Fruit fly (Drosophila melanogaster) whole organism, prepupa: ENCODE measurements around the gene CG12056.

Source experiments
- Blimp-1 ChIP-seq: fragments of 200-800 bp; sonication (Bioruptor generic); optimal IDR thresholded peaks from 3 replicates; lab custom pipeline; 2017; ENCODE audit warnings: missing biosample characterization, missing genetic modification characterization, mild to moderate bottlenecking, moderate library complexity, missing genetic modification reagents
- CG10631 ChIP-seq: fragments of 200-800 bp; sonication (Bioruptor generic); optimal IDR thresholded peaks from 2 replicates; lab custom pipeline; 2016; ENCODE audit warnings: missing biosample characterization, missing genetic modification characterization
- CG11762 ChIP-seq: fragments of 200-800 bp; sonication (Bioruptor generic); optimal IDR thresholded peaks from 3 replicates; lab custom pipeline; 2016; ENCODE audit warnings: missing biosample characterization, missing genetic modification characterization; ENCODE audit not compliant: insufficient read depth
- CG31627 ChIP-seq: fragments of 200-800 bp; sonication (Bioruptor generic); optimal IDR thresholded peaks from 3 replicates; lab custom pipeline; 2016; ENCODE audit warnings: missing biosample characterization, missing genetic modification characterization
- CG32006 ChIP-seq: fragments of 200-800 bp; sonication (Bioruptor generic); optimal IDR thresholded peaks from 3 replicates; lab custom pipeline; 2017; ENCODE audit warnings: missing biosample characterization, mild to moderate bottlenecking, missing genetic modification characterization
- CG6276 ChIP-seq: fragments of 200-800 bp; sonication (Bioruptor generic); optimal IDR thresholded peaks from 2 replicates; lab custom pipeline; 2017; ENCODE audit warnings: missing biosample characterization, mild to moderate bottlenecking, missing genetic modification characterization
- CG6792 ChIP-seq: fragments of 200-800 bp; sonication (Bioruptor generic); optimal IDR thresholded peaks from 3 replicates; lab custom pipeline; 2016; ENCODE audit warnings: missing biosample characterization, missing genetic modification characterization
- CG6854 ChIP-seq: fragments of 200-800 bp; sonication (Bioruptor generic); optimal IDR thresholded peaks from 2 replicates; lab custom pipeline; 2017; ENCODE audit warnings: missing biosample characterization, mild to moderate bottlenecking, missing genetic modification characterization
- CG8632 ChIP-seq: fragments of 200-800 bp; sonication (Bioruptor generic); optimal IDR thresholded peaks from 3 replicates; lab custom pipeline; 2016; ENCODE audit warnings: missing biosample characterization, missing genetic modification characterization
- Ets96B ChIP-seq: fragments of 200-800 bp; optimal IDR thresholded peaks from 2 replicates; lab custom pipeline; 2019; ENCODE audit warnings: missing biosample characterization, mild to moderate bottlenecking, missing genetic modification characterization, moderate library complexity
- eg ChIP-seq: fragments of 200-800 bp; sonication (Bioruptor generic); IDR thresholded peaks from 3 replicates; pipeline ENCODE4 v1.3.6; 2022; ENCODE audit warnings: missing biosample characterization, missing genetic modification characterization
- pdm3 ChIP-seq: fragments of 200-800 bp; sonication (Bioruptor generic); optimal IDR thresholded peaks from 3 replicates; lab custom pipeline; 2016; ENCODE audit warnings: missing biosample characterization, missing genetic modification characterization
- ss ChIP-seq, 2 experiments: fragments of 200-800 bp; sonication (Bioruptor generic); optimal IDR thresholded peaks; 2 replicates in 1 of 2; 3 replicates in 1 of 2; lab custom pipeline; 2017 to 2018; ENCODE audit warnings: mild to moderate bottlenecking in 2 of 2, missing biosample characterization in 2 of 2, missing genetic modification characterization in 2 of 2, moderate library complexity in 1 of 2

DNA sequence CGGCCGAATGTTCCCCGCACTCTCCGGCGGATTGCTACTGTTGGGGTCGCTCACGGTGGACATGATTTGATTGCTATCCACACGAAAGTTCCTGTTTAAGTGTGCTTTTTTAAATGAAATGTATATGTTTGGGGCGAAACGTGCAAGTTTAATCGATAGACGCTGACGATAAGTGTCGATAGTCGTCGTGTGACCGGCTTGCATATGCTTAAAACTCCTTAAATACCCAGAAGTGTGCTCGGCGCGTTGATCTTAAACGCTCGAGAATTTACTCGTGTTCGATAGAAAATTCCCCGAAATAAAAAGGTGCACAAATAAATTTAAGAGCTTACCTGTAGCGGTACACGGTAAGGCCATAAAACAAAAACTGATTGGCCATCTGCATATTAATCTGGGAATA, 30.6 kb upstream of the CG12056 start, which contains the start of the genes Zpr1 and CG44532:
- TF ChIP-seq CG8632 = no peak
- TF ChIP-seq ss (GFP tag; optimal IDR thresholded peaks at IDR 0.05; lab: Kevin White, UChicago) = no peak
- no peak for TF ChIP-seq CG10631 (GFP tag; lab: Kevin White, UChicago)
- no peak for TF ChIP-seq CG6854 (GFP tag; lab: Kevin White, UChicago)
- no peak for TF ChIP-seq CG11762 (GFP tag; lab: Kevin White, UChicago)
- TF ChIP-seq CG31627 (GFP tag; lab: Kevin White, UChicago) = no peak
- TF ChIP-seq eg = no peak
- TF ChIP-seq pdm3 (GFP tag; lab: Kevin White, UChicago) = no peak
- TF ChIP-seq CG6792 (GFP tag; lab: Kevin White, UChicago) = no peak
- no peak for TF ChIP-seq Blimp-1 (GFP tag; lab: Kevin White, UChicago)
- TF ChIP-seq CG6276 = no peak
- no peak for TF ChIP-seq Ets96B (tag; lab: Kevin White, UChicago)
- TF ChIP-seq CG32006 (GFP tag; lab: Kevin White, UChicago) = no peak
